Fruit fly (Drosophila melanogaster) whole organism: Measurements from ENCODE around the gene CG15330.

Experiments used
- Dll ChIP-seq: fragments of >200 bp; optimal IDR thresholded peaks from 2 replicates; lab custom pipeline; 2017
- pan ChIP-seq: fragments of >200 bp; optimal IDR thresholded peaks from 2 replicates; lab custom pipeline; 2017
- psq ChIP-seq: fragments of >200 bp; optimal IDR thresholded peaks from 2 replicates; lab custom pipeline; 2017
- usp ChIP-seq: fragments of >200 bp; optimal IDR thresholded peaks from 2 replicates; lab custom pipeline; 2017; ENCODE audit warnings: missing biosample characterization, missing genetic modification characterization, mixed read lengths

DNA sequence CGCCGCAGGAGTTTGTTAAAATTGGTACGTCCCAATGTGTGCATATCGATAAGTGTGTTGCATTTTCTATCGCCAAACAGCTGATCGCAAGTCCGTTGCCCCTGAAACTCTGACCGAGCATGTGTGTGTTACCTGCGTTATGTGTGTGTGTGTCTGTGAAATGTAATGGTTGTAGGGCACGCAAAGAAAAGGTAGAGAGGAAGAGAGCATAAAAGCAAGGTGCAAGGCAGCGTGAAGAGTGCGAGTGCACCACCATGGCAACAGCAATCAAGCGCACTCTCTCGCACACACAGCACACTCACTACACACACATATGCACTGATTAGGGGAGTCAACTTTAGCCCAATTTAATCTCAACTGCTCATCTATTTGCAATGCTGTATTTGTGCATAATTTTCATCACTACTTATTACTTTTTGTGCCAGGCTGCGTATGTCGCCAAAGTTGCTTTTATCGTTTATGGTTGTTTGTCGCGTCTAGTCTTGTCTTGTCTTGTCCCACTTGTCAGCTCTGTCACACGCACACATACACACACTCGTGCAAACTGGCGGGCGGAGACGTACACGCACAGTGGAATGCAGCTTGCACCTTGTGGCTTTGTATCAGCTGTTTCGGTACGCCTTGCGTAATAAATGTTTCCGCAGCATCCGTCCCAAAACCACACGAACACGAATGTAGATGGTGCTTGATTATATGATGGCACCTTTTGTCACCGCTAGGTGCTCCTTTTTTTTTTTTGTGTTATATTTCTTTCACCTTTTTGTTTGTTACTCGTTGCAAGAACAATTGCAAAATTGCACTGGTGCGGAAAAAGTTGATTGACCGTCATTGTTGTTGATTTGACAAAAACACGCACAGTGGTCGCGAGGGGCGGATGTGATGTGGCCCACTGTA, 18.0 kb upstream of the CG15330 start:
- TF ChIP-seq usp (GFP tag; lab: Kevin White, UChicago): no peak
- no peak for TF ChIP-seq psq
- no peak for TF ChIP-seq Dll
- no peak for TF ChIP-seq pan (lab: Kevin White, UChicago)
